Fruit fly (Drosophila melanogaster): ENCODE data around the gene RpL34a.
A peak's percentile ranks its signal among the peaks of the same experiment; 100 is the strongest.

Gene RpL34a

dm6 chr3R:26106595-26107152 is 47.6 kb upstream of the RpL34a start, which contains the start of gene Cipc (continued):
- peak; percentile 78 for TF ChIP-seq CG6689 (GFP tag; IDR thresholded peaks at IDR 0.05)
- TF ChIP-seq cas (GFP tag; IDR thresholded peaks at IDR 0.05) = no peak; the same call in 1 of the 2 replicates
- no peak for TF ChIP-seq Opbp (GFP tag; IDR thresholded peaks at IDR 0.05; ENCODE audit: partially characterized antibody)
- TF ChIP-seq pum (GFP tag; optimal IDR thresholded peaks at IDR 0.05) = no peak
- TF ChIP-seq kah (GFP tag; optimal IDR thresholded peaks at IDR 0.05) = peak; percentile 52
- TF ChIP-seq vnd (GFP tag; IDR thresholded peaks at IDR 0.05; ENCODE audit: partially characterized antibody) = no peak
- TF ChIP-seq ewg (GFP tag; optimal IDR thresholded peaks at IDR 0.05) = peak; percentile 38
- peak; percentile 89 for TF ChIP-seq Rfx (GFP tag; IDR thresholded peaks at IDR 0.05)
- no peak for TF ChIP-seq Bteb2 (GFP tag; optimal IDR thresholded peaks at IDR 0.05)
- no peak for TF ChIP-seq CG16813 (GFP tag; IDR thresholded peaks at IDR 0.05; ENCODE audit: partially characterized antibody)
- TF ChIP-seq caup (GFP tag; optimal IDR thresholded peaks at IDR 0.05; ENCODE audit: severe bottlenecking) = peak; percentile 92
- TF ChIP-seq CG32772 (GFP tag; IDR thresholded peaks at IDR 0.05) = peak; percentile 63; the same call in 1 of the 2 replicates
- peak; percentile 71 for TF ChIP-seq CG34376 (GFP tag; optimal IDR thresholded peaks at IDR 0.05)
- peak; percentile 30 for TF ChIP-seq CG15696 (tag; optimal IDR thresholded peaks at IDR 0.05)
- peak; percentile 39; the same call in 1 of the 3 replicates for TF ChIP-seq CG34422 (GFP tag; IDR thresholded peaks at IDR 0.05)
- TF ChIP-seq MTF-1 (GFP tag; optimal IDR thresholded peaks at IDR 0.05; ENCODE audit: borderline replicate concordance) = peak; percentile 27
- TF ChIP-seq bab2 (GFP tag; optimal IDR thresholded peaks at IDR 0.05) = no peak
- peak; percentile 32 for TF ChIP-seq CG33213 (GFP tag; optimal IDR thresholded peaks at IDR 0.05)
- no peak for TF ChIP-seq CG3065 (GFP tag; optimal IDR thresholded peaks at IDR 0.05)
- no peak; the same call in 1 of the 2 replicates for TF ChIP-seq esg (GFP tag; conservative IDR thresholded peaks at IDR 0.05)
- TF ChIP-seq CG11085 (GFP tag; IDR thresholded peaks at IDR 0.05) = no peak
- no peak for TF ChIP-seq CG10565 (GFP tag; optimal IDR thresholded peaks at IDR 0.05)
- peak; percentile 50; the same call in 1 of the 3 replicates for TF ChIP-seq ase (GFP tag; IDR thresholded peaks at IDR 0.05)
- TF ChIP-seq CG8478 (optimal IDR thresholded peaks at IDR 0.05) = no peak
- peak; percentile 71 for TF ChIP-seq sd (tag; optimal IDR thresholded peaks at IDR 0.05)
- peak; percentile 10 for TF ChIP-seq fd64A (GFP tag; optimal IDR thresholded peaks at IDR 0.05)
- TF ChIP-seq CG18476 (GFP tag; optimal IDR thresholded peaks at IDR 0.05) = peak; percentile 55
- TF ChIP-seq wdn (GFP tag; IDR thresholded peaks at IDR 0.05) = peak; percentile 42; the same call in 1 of the 2 replicates
- no peak for TF ChIP-seq CG6791 (GFP tag; IDR thresholded peaks at IDR 0.05; ENCODE audit: partially characterized antibody)
- TF ChIP-seq jing (GFP tag; optimal IDR thresholded peaks at IDR 0.05) = no peak
- TF ChIP-seq Meics (GFP tag; optimal IDR thresholded peaks at IDR 0.05) = peak; percentile 90
- no peak for TF ChIP-seq prd (optimal IDR thresholded peaks at IDR 0.05)
- peak; percentile 72 for TF ChIP-seq prd (GFP tag; IDR thresholded peaks at IDR 0.05)
- no peak for TF ChIP-seq dm (GFP tag; optimal IDR thresholded peaks at IDR 0.05)
- TF ChIP-seq CG31224 (GFP tag; IDR thresholded peaks at IDR 0.05) = peak; percentile 61
- peak; percentile 36 for TF ChIP-seq twi (tag; optimal IDR thresholded peaks at IDR 0.05)
- peak; percentile 15 for TF ChIP-seq CG2116 (GFP tag; optimal IDR thresholded peaks at IDR 0.05)
- peak; percentile 49 for TF ChIP-seq Xbp1 (GFP tag; optimal IDR thresholded peaks at IDR 0.05)
- TF ChIP-seq CG15514 (GFP tag; optimal IDR thresholded peaks at IDR 0.05) = peak; percentile 52
- peak; percentile 32 for TF ChIP-seq HmgD (GFP tag; optimal IDR thresholded peaks at IDR 0.05)
- no peak for TF ChIP-seq CG10462 (GFP tag; optimal IDR thresholded peaks at IDR 0.05)
- peak in 1 of 2 experiments; percentile 35 for TF ChIP-seq Pdp1 (GFP tag; optimal IDR thresholded peaks at IDR 0.05)
- TF ChIP-seq NK7.1 (GFP tag; optimal IDR thresholded peaks at IDR 0.05) = no peak
- TF ChIP-seq zen2 (GFP tag; IDR thresholded peaks at IDR 0.05; ENCODE audit: partially characterized antibody) = no peak
- peak; percentile 35 for TF ChIP-seq CG10274 (GFP tag; optimal IDR thresholded peaks at IDR 0.05)
- TF ChIP-seq scrt (GFP tag; optimal IDR thresholded peaks at IDR 0.05) = peak; percentile 79
- TF ChIP-seq kni (GFP tag; optimal IDR thresholded peaks at IDR 0.05) = no peak
- TF ChIP-seq CG13296 (GFP tag; optimal IDR thresholded peaks at IDR 0.05) = peak; percentile 85
- no peak for TF ChIP-seq lov (optimal IDR thresholded peaks at IDR 0.05)
- TF ChIP-seq lov (GFP tag; IDR thresholded peaks at IDR 0.05) = peak; percentile 21; the same call in 1 of the 3 replicates
